Worm (Caenorhabditis elegans) whole organism, dauer: ENCODE data around the gene C36A4.11.
"Not testable (repeated sequence)": the region's sequence is repeated elsewhere in the genome, so short reads cannot be mapped to it uniquely, and the experiment has no call there.

Experiments
- unc-62 ChIP-seq: sonication (generic microtip); optimal IDR thresholded peaks from 2 replicates; lab custom pipeline; 2017; ENCODE audit warnings: missing biosample characterization, missing genetic modification reagents, missing genetic modification characterization

Gene C36A4.11

DNA sequence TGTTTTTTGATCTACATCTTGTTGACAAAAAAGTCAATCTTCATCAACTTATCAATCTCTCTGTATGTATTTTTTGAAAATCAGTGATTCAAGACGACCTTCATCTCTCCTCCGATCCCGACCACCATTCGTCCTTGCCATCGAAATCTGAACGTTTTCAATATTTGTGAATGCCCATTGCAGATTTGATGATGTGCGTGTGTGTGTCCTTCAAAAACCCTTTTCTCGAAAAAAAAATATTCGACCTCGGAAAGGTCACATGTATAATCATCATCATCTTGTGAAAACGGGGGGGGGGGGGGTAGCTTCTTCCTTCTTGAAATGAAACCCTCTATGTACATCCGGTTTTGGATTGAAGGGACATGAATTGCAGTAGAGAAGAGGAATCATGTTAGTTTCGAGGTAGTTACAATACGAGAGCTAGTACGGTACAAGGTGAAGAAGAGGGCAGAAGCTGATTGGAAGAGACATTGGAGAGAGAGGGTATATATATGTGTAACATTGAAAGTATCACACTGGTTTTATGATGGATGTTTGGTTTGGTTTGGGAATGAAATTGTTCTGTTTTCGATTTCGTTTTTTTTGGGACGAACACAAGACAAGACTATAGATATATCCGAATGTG is 27.9 kb upstream of the C36A4.11 start:
- TF ChIP-seq unc-62 (GFP tag; lab: Kevin White, UChicago): no peak

- TF ChIP-seq unc-62 (GFP tag; lab: Kevin White, UChicago): no peak
These were observed 26.0 kb upstream of the C36A4.11 start for ce11 chrIII:3814421-3814820.

ce11 chrIII:3819579-3819978 is 20.8 kb upstream of the C36A4.11 start, which contains the start of gene dpy-27:
TSS of gene dpy-27 (minus strand) at chrIII:3819679.
- no peak for TF ChIP-seq unc-62 (GFP tag; lab: Kevin White, UChicago)

DNA sequence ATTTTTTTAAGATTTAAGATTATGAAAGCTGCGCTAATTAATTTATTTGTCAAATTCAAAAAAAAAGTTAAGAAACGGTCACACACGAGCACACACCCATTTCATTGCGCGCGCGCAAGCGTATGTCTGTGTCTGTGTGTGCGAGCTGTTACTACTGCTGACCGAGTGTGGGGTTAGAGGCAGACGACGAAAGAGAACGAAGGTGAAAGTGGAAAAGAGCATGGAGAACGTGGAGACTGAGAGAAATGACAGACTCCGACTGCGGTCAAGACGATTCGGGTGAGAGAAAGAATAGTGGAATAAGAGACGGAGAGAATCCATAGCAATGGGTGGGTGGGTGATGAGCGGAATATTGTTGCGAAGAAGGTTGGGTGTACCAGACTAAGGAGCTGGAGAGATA is 20.2 kb upstream of the C36A4.11 start:
- TF ChIP-seq unc-62 (GFP tag; lab: Kevin White, UChicago): no peak

DNA sequence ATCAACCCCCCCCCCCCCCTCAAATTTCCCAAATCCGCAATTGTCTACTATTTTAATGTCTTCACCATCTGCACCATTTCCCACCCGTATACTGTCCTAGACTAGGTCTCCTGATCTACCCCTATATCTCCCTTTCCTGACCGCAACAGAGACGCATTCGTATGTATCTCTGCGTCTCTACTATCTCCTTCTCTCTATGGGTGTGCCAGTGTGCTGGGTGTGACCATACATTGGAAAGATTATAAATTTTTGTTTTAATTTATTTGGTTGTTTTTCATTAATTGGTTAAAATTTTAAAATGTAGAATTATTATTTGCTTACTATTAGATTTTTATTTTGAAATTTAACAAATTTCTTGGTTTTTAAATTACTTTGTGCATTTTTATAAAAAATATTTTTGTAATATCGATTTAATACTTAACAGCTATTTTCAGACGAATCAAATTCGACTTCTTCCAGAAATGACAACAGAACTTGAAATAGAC is 18.4 kb upstream of the C36A4.11 start, which contains the start of gene amx-1:
Gene amx-1, plus strand, starts transcription at position 435 of the 485 bp plus-strand sequence.
- TF ChIP-seq unc-62 (GFP tag; lab: Kevin White, UChicago): no peak

DNA sequence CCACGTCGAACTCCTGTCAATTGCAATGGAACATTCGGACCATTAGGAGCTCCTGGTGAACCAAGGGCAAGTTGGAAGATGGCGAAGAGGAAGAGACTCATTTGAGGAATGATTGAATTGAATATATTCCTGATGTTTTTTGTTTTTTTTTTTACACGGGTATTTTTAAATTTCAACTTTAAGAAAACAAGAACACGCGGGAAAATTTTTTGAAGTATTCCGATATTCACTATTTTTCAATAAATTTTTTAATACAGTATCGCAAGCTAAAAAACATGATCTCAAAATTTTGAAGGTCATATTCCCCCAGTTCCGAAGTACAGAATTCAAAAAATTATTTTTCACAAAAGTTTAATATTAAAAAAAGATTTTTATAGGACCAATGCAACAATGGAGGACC is 11.3 kb upstream of the C36A4.11 start, which contains the start of gene cnnm-5:
Gene cnnm-5, minus strand, starts transcription at position 101 of the 400 bp plus-strand sequence.
- no peak for TF ChIP-seq unc-62 (GFP tag; lab: Kevin White, UChicago)

ce11 chrIII:3831381-3831780 is 9.0 kb upstream of the C36A4.11 start, which contains the start of gene C36A4.10:
TSS of gene C36A4.10 (minus strand) at chrIII:3831481.
- no peak for TF ChIP-seq unc-62 (GFP tag; lab: Kevin White, UChicago)

- no peak for TF ChIP-seq unc-62 (GFP tag; lab: Kevin White, UChicago)
These were observed 8.6 kb upstream of the C36A4.11 start for ce11 chrIII:3831798-3832197.

DNA sequence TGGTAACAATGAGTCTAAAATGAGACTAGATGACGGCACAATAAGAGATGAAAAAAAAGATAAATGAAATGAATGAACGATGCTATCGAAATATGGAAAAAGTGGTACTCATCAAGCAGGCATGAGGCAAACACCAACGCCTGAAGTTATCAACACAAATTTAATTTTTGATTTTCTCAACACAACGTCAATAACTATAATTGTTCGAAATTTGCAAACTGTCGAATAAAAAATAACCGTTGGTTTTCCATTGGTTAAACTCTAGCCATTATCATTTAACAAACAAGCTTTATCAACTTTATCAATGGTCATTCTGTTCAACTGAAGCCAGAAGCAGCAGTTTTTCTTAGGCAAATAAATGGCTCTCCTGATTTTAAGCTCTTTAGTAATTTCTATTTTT is 8.1 kb upstream of the C36A4.11 start, which contains the start of gene cyp-25A1:
Gene cyp-25A1, plus strand, starts transcription at position 301 of the 400 bp plus-strand sequence.
- TF ChIP-seq unc-62 (GFP tag; lab: Kevin White, UChicago): no peak

DNA sequence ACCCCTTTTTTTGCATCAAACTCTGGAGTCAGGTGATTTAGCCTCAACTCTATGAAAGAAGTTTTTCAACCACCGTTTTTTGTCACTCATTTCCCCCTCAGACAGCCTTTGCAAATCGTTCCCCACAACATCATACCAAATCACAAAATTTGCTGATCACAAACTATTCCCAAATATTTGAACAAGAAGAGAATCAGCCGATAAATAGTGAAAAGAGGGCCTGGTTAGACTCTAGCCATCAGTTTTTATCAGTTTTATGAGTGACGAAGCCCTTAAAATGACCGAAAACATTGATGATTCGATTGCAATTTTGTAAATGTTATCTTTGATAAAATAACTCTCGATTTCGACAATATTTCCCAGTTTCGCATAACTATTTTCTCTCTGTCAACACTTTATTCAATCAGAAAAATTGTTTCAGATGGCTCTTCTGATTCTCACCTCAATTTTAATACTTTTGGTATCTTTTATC is 5.5 kb upstream of the C36A4.11 start, which contains the start of gene cyp-25A2:
Gene cyp-25A2, plus strand, starts transcription at position 422 of the 472 bp plus-strand sequence.
- no peak for TF ChIP-seq unc-62 (GFP tag; lab: Kevin White, UChicago)

ce11 chrIII:3839635-3840034 is 744 bp upstream of the C36A4.11 start, which contains the start of gene cyp-25A3:
TSS of gene cyp-25A3 (minus strand) at chrIII:3839735.
- no peak for TF ChIP-seq unc-62 (GFP tag; lab: Kevin White, UChicago)

DNA sequence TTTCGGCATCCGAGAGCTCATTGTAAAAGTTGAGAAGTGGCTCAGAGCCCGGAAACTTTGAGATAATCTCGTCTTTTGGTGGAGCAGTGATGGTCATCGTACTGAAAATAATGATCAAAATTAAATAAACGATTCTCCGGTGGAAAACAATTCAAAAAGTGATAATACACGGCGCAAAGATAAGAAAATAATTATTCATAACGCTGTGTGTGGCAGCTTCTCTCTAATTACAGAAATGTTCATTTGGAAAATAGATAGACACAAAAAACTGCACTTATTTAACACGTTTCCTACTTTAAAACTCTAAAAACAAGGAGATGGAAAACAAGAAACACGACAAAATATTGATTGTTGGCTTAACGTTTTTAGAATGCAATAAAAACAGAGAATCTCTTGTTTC is 3.1 kb downstream of the C36A4.11 start, which contains the start of gene C36A4.4:
Gene C36A4.4, minus strand, starts transcription at position 101 of the 400 bp plus-strand sequence.
- not testable (repeated sequence) for TF ChIP-seq unc-62 (GFP tag; lab: Kevin White, UChicago)

DNA sequence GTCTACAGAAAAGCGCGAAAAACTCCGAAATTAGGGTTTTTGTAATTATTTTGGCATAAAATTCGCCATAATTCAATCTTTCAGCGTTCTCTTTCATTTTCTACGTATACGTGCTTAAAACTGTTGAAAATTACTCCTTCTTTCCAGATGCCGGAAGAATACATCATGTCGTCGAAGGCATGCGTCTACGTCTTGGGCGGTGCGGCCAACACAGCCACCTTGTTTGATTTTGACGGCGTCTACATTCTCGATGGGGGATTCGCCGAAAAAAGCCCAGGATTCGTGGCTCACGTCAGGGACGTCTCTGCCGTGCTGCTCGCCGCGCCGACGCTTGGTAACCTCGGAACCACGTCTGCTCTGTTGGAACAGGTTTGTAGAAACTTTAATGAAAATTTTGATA is 4.4 kb downstream of the C36A4.11 start, which contains the start of gene maph-1.3:
Gene maph-1.3, plus strand, starts transcription at position 148 of the 400 bp plus-strand sequence.
- not testable (repeated sequence) for TF ChIP-seq unc-62 (GFP tag; lab: Kevin White, UChicago)

DNA sequence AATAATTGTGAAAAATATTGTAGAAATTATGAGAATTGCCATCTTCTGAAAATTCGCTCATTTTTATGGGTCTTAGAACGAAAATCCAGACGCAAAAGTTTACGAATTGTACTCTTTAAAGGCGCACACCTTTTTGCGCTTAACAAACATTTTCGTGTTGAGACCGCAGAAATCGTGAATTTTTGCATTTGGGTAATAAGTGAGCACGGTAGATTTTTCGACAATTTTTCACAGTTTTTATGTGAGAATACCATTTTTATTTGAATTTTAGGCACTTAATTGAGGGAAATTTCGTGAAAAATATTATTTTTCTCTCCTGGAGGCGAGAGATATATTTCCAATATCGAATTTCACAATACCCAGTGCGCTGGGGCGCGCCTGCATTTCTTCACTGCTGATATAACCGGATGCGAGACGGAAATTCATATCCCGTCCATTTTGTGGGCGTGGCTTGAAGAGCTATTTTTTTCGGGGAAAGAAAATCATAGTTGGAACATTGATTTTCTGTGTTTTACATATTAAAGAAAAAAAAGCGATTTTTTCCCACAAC is 11.7 kb downstream of the C36A4.11 start, which contains the start of gene cyp-25A4:
Gene cyp-25A4, minus strand, starts transcription at position 51 of the 550 bp plus-strand sequence.
- not testable (repeated sequence) for TF ChIP-seq unc-62 (GFP tag; lab: Kevin White, UChicago)

ce11 chrIII:3862918-3863385 is 22.6 kb downstream of the C36A4.11 start, which contains the start of gene brc-1:
TSS of gene brc-1 (minus strand) at chrIII:3862968.
- no peak for TF ChIP-seq unc-62 (GFP tag; lab: Kevin White, UChicago)
